Worm (Caenorhabditis elegans): Measurements from ENCODE around the gene Y79H2A.12.

DNA sequence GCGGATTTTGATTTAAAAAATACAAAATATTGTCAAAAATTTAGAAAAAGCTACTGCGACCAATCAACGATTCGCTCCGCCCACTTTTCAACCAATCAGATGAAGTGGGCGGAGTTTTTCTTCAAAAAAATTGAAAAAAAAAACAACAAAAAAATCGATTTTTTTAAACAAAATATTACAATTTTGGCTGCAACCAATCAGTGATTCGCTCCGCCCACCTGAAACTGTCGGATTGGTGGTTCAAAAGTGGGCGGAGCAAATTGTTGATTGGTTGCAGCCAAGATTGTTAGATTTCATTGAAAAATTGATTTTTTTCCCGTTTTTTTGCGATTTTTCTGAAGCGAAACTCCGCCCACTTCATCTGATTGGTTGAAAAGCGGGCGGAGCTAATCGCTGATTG is 4.6 kb upstream of the Y79H2A.12 start:
- no peak for TF ChIP-seq dao-5 (tag; optimal IDR thresholded peaks at IDR 0.05)
- no peak for TF ChIP-seq him-1 (tag; optimal IDR thresholded peaks at IDR 0.05)
- no peak for TF ChIP-seq W03F9.2 (tag; optimal IDR thresholded peaks at IDR 0.05)
